Worm (Caenorhabditis elegans): ENCODE data around the gene gcy-4.

Gene gcy-4

DNA sequence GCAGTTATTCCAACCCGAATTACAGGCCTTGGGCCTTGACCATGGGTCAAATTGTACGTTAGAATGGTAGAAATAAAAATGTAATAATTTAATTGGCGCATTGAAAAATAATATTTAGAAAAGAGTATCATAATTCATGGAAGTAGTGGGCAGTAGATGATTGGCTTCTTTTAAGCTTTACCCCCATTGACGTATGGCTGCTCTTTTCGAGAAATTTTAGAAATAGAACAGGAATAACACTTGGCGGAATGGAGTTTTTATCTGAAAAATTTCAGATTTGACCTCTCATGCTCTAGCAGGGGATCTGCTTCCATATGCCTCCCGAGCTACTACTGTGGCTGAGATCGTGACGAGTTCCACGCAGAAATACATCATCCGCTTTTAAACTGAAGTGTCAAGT, at the start of gene gcy-4:
TSS of gene gcy-4 (minus strand) at position 101 of the 400 bp plus-strand sequence.
- TF ChIP-seq unc-39 (tag; optimal IDR thresholded peaks at IDR 0.05) (no peak), nhr-237 (tag; optimal IDR thresholded peaks at IDR 0.05) (no peak), cnd-1 (tag; optimal IDR thresholded peaks at IDR 0.05) (no peak), zip-8 (tag; optimal IDR thresholded peaks at IDR 0.05) (no peak), drap-1 (GFP tag; optimal IDR thresholded peaks at IDR 0.05) (no peak), ham-2 (GFP tag; optimal IDR thresholded peaks at IDR 0.05) (no peak), ces-1 (GFP tag; optimal IDR thresholded peaks at IDR 0.05) (no peak)

DNA sequence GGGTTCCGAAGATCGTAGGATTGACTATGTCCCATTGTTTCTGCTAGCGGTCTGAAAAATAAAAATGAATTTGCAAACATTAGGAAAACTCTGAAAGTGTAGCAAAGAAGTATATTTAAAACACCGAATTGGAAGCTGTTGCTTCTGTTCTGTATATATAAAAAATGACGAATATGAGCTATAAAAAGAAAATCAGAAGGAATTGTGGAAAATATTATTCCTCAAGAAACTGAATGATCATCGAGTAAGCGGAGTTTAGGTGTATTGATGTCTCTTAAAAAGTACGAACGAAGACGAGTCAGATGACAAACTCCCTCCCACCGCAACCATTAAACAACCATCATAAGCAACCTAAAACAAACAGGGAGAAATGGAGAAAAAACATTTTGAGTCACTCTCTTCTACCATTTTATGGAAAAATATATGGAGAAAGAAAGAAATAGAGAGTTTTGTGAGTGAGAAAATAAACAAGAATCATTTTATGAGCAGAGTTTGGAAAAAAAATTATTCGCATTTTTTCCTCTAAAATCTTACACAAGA, 48.9 kb upstream of the gcy-4 start, which contains the start of gene C07E3.3:
TSS of gene C07E3.3 (minus strand) at position 51 of the 540 bp plus-strand sequence.
- no peak for TF ChIP-seq nhr-12 (tag; optimal IDR thresholded peaks at IDR 0.05)
- TF ChIP-seq M03D4.4 (tag; optimal IDR thresholded peaks at IDR 0.05), result no peak
- TF ChIP-seq elt-1 (tag; optimal IDR thresholded peaks at IDR 0.05; ENCODE audit: borderline replicate concordance, insufficient read depth), result no peak
- no peak for TF ChIP-seq lsy-2 (tag; optimal IDR thresholded peaks at IDR 0.05)
- no peak for TF ChIP-seq tbx-8 (GFP tag; optimal IDR thresholded peaks at IDR 0.05)
- no peak for TF ChIP-seq ceh-39 (tag; optimal IDR thresholded peaks at IDR 0.05)
- TF ChIP-seq mab-5 (tag; optimal IDR thresholded peaks at IDR 0.05), result no peak
- TF ChIP-seq sem-2 (GFP tag; optimal IDR thresholded peaks at IDR 0.05), result no peak
- TF ChIP-seq mls-2 (tag; optimal IDR thresholded peaks at IDR 0.05), result no peak
- TF ChIP-seq ham-2 (GFP tag; optimal IDR thresholded peaks at IDR 0.05), result no peak
- TF ChIP-seq zip-8 (tag; optimal IDR thresholded peaks at IDR 0.05), result no peak
- TF ChIP-seq unc-39 (tag; optimal IDR thresholded peaks at IDR 0.05), result no peak
- TF ChIP-seq lin-13 (tag; optimal IDR thresholded peaks at IDR 0.05), result no peak

DNA sequence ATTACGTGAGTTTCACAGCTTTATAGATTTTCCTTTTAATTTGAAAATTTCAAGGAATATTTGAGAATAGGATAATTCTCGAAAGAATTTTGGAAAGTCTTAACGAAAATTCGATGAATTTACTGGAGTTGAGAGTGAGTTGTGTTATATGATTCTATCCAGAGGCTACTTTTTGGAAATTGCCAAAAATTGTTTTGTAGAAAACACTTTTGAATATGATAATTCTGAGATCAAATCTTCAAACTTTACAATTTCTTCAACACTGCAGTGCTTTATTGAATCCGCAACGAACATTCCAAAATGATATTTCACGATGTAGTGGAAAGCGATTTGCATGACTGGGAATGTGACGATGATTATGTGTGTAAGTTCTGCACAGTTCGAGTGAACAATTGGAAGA, 43.3 kb upstream of the gcy-4 start, which contains the start of gene C07E3.8:
TSS of gene C07E3.8 (plus strand) at position 301 of the 400 bp plus-strand sequence.
- TF ChIP-seq M03D4.4 (tag; optimal IDR thresholded peaks at IDR 0.05) (no peak), lsy-2 (tag; optimal IDR thresholded peaks at IDR 0.05) (no peak), drap-1 (GFP tag; optimal IDR thresholded peaks at IDR 0.05) (no peak), nhr-28 (tag; optimal IDR thresholded peaks at IDR 0.05) (no peak), elt-3 (tag; optimal IDR thresholded peaks at IDR 0.05) (no peak), tbx-8 (GFP tag; optimal IDR thresholded peaks at IDR 0.05) (no peak), ces-1 (GFP tag; optimal IDR thresholded peaks at IDR 0.05) (no peak), sptf-1 (tag; optimal IDR thresholded peaks at IDR 0.05) (no peak), mab-5 (tag; optimal IDR thresholded peaks at IDR 0.05) (no peak)

DNA sequence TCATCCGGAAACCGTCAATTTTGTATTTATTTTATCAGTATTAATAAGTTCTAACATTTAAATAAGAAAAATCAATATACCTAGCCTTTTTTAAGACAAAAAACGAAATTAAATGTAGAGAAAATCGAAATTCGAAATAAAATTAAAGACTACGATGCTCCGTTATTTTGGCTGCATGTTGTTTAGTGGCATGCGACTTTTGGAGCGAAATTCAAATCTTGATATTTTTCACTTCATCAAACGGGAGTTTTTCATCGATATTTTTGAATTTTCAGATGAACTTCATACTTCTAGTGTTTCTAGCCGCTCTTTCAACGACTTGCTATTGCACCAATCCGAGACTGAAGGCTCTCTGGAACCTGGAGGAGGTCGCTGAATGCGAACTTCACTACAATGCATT, 41.9 kb upstream of the gcy-4 start, which contains the start of gene C07E3.9:
TSS of gene C07E3.9 (plus strand) at position 270 of the 400 bp plus-strand sequence.
- TF ChIP-seq ces-1 (GFP tag; optimal IDR thresholded peaks at IDR 0.05) (peak; percentile 87), lsy-2 (tag; optimal IDR thresholded peaks at IDR 0.05) (peak; percentile 56), lin-13 (tag; optimal IDR thresholded peaks at IDR 0.05) (no peak), hlh-1 (tag; optimal IDR thresholded peaks at IDR 0.05) (no peak), nhr-237 (tag; optimal IDR thresholded peaks at IDR 0.05) (peak; percentile 40)

DNA sequence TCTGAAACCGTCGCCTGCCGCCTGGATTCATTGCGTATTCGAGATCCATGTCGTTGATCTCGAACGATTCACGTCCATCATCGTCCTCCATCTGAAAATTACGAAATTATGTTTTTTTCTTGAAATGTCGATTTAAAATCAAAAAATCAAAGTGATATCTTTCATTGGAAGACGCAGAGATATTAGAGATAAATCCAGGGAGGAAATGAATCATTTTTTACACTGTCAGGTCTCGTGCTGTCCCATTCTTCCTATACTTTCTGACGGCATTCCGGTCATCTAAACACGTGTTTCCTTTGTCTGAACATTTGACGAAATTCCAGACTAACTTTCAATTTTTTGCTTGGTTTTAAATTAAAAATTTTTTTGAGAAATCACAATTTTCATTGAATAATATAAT, 41.3 kb upstream of the gcy-4 start, which contains the start of gene stip-1:
TSS of gene stip-1 (minus strand) at position 98 of the 400 bp plus-strand sequence.
- TF ChIP-seq elt-3 (tag; optimal IDR thresholded peaks at IDR 0.05) (no peak), tbx-8 (GFP tag; optimal IDR thresholded peaks at IDR 0.05) (no peak), ces-1 (GFP tag; optimal IDR thresholded peaks at IDR 0.05) (no peak), elt-1 (tag; optimal IDR thresholded peaks at IDR 0.05; ENCODE audit: borderline replicate concordance, insufficient read depth) (no peak), mls-2 (tag; optimal IDR thresholded peaks at IDR 0.05) (no peak)

DNA sequence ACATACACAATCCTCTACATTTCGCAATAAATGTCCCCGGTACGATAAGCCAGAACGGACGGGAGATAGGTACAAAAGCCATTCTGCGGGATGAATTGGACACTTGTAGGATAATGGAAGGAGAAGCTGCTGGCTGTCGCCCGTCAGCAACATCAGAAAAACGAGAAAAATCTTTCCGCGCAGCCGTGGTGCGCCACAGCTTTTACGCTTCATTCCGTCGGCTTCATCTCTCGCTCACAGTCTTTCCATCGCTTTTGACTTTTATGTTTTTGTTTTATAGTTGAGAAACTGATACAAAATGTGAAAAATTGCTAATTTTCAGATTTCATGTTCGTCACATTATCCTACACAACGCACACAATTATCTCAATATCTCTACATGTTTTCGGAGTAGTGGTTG, 37.4 kb upstream of the gcy-4 start, which contains the start of gene C07E3.10:
TSS of gene C07E3.10 (plus strand) at position 301 of the 400 bp plus-strand sequence.
- TF ChIP-seq unc-39 (tag; optimal IDR thresholded peaks at IDR 0.05), result no peak
- no peak for TF ChIP-seq nhr-28 (tag; optimal IDR thresholded peaks at IDR 0.05)
- TF ChIP-seq drap-1 (GFP tag; optimal IDR thresholded peaks at IDR 0.05), result no peak
- TF ChIP-seq blmp-1 (tag; optimal IDR thresholded peaks at IDR 0.05), result no peak
- no peak for TF ChIP-seq ces-1 (GFP tag; optimal IDR thresholded peaks at IDR 0.05)
- TF ChIP-seq nhr-12 (tag; optimal IDR thresholded peaks at IDR 0.05), result no peak
- TF ChIP-seq ztf-11 (tag; optimal IDR thresholded peaks at IDR 0.05), result no peak
- no peak for TF ChIP-seq nhr-2 (tag; optimal IDR thresholded peaks at IDR 0.05)
- no peak for TF ChIP-seq elt-1 (tag; optimal IDR thresholded peaks at IDR 0.05; ENCODE audit: borderline replicate concordance, insufficient read depth)

DNA sequence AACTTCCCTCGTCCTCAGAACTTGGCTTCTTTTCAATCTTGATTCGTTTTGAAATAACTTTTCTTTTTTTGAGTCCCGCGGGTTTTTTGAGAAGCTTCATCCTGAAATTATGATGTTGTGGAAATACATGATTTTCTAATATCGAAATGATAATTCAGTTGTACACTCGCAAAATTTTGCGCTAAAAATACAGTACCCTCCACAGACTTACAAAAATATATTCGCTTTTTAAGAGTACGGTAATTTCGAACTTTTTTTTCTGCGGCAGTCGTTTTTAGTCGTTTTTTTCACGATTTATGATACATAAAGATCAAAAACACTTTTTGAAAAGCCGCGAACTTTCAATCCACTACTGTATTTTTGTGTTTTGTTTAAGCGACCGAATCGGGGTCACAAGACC, 36.4 kb upstream of the gcy-4 start, which contains the start of gene pro-2:
TSS of gene pro-2 (minus strand) at position 101 of the 400 bp plus-strand sequence.
- TF ChIP-seq nhr-237 (tag; optimal IDR thresholded peaks at IDR 0.05) (no peak), ceh-83 (GFP tag; optimal IDR thresholded peaks at IDR 0.05) (no peak), nhr-76 (tag; optimal IDR thresholded peaks at IDR 0.05) (no peak), lin-13 (tag; optimal IDR thresholded peaks at IDR 0.05) (no peak), unc-39 (tag; optimal IDR thresholded peaks at IDR 0.05) (no peak), mep-1 (tag; optimal IDR thresholded peaks at IDR 0.05) (no peak), lsy-2 (tag; optimal IDR thresholded peaks at IDR 0.05) (no peak), sptf-1 (tag; optimal IDR thresholded peaks at IDR 0.05) (no peak), zip-8 (tag; optimal IDR thresholded peaks at IDR 0.05) (no peak), snpc-4 (tag; optimal IDR thresholded peaks at IDR 0.05) (no peak), ceh-39 (tag; optimal IDR thresholded peaks at IDR 0.05) (no peak), pha-4 (tag; optimal IDR thresholded peaks at IDR 0.05) (no peak)

Data from whole organism, mixed stage, embryonic.